Worm (Caenorhabditis elegans): ENCODE data around the gene bmy-1.
A peak's percentile ranks its signal among the peaks of the same experiment; 100 is the strongest.

The bmy-1 gene

DNA sequence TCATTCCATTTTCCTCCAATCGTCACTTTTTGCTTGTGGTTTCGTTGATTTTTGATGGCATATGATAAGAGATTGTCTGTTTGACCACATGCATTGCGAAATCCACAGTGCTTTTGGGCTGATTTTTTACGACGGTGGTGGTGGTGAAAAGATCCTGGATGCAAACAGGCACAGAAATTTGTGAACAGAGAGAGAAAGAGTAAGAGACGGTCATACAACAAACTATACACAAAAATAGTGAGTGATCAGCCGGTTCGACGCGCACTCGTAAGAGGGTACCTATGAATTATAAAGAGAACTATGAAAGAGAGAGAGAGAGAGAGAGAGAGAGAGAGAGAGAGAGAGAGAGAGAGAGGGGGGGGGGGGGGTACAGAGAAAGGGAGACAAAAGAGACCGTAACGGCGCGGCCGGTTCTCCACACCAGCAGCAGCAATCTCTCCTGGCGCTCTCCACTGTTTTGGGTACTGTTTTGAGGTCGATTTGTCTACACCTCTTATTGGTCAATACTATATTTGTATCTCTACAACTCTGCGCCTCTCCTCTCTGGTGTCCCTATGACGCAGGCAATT, 36.7 kb upstream of the bmy-1 start (continued):
- TF ChIP-seq D1046.2 (GFP tag; IDR thresholded peaks at IDR 0.05) (no peak), skn-1 (tag; optimal IDR thresholded peaks at IDR 0.05) (no peak), egl-43 (GFP tag; IDR thresholded peaks at IDR 0.05) (no peak; the same call in 1 of the 2 replicates), mxl-3 (GFP tag; optimal IDR thresholded peaks at IDR 0.05) (peak; percentile 61), mep-1 (tag; optimal IDR thresholded peaks at IDR 0.05) (peak; percentile 69), dmd-9 (GFP tag; IDR thresholded peaks at IDR 0.05) (no peak), lin-38 (GFP tag; IDR thresholded peaks at IDR 0.05) (no peak), lir-3 (tag; optimal IDR thresholded peaks at IDR 0.05) (no peak), spr-3 (GFP tag; optimal IDR thresholded peaks at IDR 0.05) (peak; percentile 26), nhr-11 (tag; optimal IDR thresholded peaks at IDR 0.05) (no peak), ztf-11 (tag; optimal IDR thresholded peaks at IDR 0.05) (no peak), R02D3.7 (tag; optimal IDR thresholded peaks at IDR 0.05) (no peak), ces-1 (GFP tag; optimal IDR thresholded peaks at IDR 0.05) (no peak), ctbp-1 (GFP tag; IDR thresholded peaks at IDR 0.05) (no peak), vab-7 (GFP tag; IDR thresholded peaks at IDR 0.05) (no peak), zip-11 (GFP tag; IDR thresholded peaks at IDR 0.05) (no peak), ceh-44 (GFP tag; IDR thresholded peaks at IDR 0.05) (no peak), nhr-10 (tag; optimal IDR thresholded peaks at IDR 0.05) (no peak), unc-39 (tag; optimal IDR thresholded peaks at IDR 0.05) (no peak), nhr-25 (tag; optimal IDR thresholded peaks at IDR 0.05; ENCODE audit: borderline replicate concordance, insufficient read depth) (peak; percentile 70), php-3 (GFP tag; IDR thresholded peaks at IDR 0.05) (peak; percentile 63; the same call in 1 of the 2 replicates), madf-9 (GFP tag; conservative IDR thresholded peaks at IDR 0.05) (no peak), dpl-1 (GFP tag; optimal IDR thresholded peaks at IDR 0.05) (no peak), Y48G9A.11 (GFP tag; IDR thresholded peaks at IDR 0.05) (no peak), hif-1 (tag; optimal IDR thresholded peaks at IDR 0.05) (peak in 1 of 2 experiments; percentile 46), dve-1 (tag; optimal IDR thresholded peaks at IDR 0.05; ENCODE audit: insufficient read depth) (peak; percentile 66), zfp-3 (GFP tag; conservative IDR thresholded peaks at IDR 0.05) (no peak), fos-1 (tag; optimal IDR thresholded peaks at IDR 0.05) (no peak), pha-4 (GFP tag; IDR thresholded peaks at IDR 0.05) (peak; percentile 91; the same call in 1 of the 2 replicates), pha-4 (tag; optimal IDR thresholded peaks at IDR 0.05) (peak; percentile 43), gei-8 (GFP tag; optimal IDR thresholded peaks at IDR 0.05) (peak; percentile 64), fkh-10 (GFP tag; optimal IDR thresholded peaks at IDR 0.05) (no peak), F10B5.3 (tag; optimal IDR thresholded peaks at IDR 0.05) (peak; percentile 55), nhr-48 (tag; optimal IDR thresholded peaks at IDR 0.05) (peak; percentile 96), daf-8 (GFP tag; IDR thresholded peaks at IDR 0.05) (no peak), madf-5 (GFP tag; IDR thresholded peaks at IDR 0.05) (0 out of 4 replicates have a peak, but pooled peaks of 1 of the 2 experiments have one; percentile 5), nhr-28 (tag; optimal IDR thresholded peaks at IDR 0.05) (peak; percentile 66), mxl-2 (GFP tag; conservative IDR thresholded peaks at IDR 0.05) (no peak), snpc-4 (tag; optimal IDR thresholded peaks at IDR 0.05) (no peak), rbr-2 (tag; optimal IDR thresholded peaks at IDR 0.05) (peak; percentile 42), lin-29 (GFP tag; IDR thresholded peaks at IDR 0.05) (no peak), F26F4.8 (GFP tag; conservative IDR thresholded peaks at IDR 0.05) (no peak), arid-1 (GFP tag; conservative IDR thresholded peaks at IDR 0.05) (no peak), hlh-30 (tag; optimal IDR thresholded peaks at IDR 0.05; ENCODE audit: insufficient read depth) (peak; percentile 65), hlh-11 (tag; optimal IDR thresholded peaks at IDR 0.05) (peak; percentile 94), F49E8.2 (tag; optimal IDR thresholded peaks at IDR 0.05; ENCODE audit: borderline replicate concordance) (no peak), ceh-62 (tag; optimal IDR thresholded peaks at IDR 0.05) (no peak), nhr-102 (tag; optimal IDR thresholded peaks at IDR 0.05) (peak; percentile 82), pqm-1 (tag; optimal IDR thresholded peaks at IDR 0.05) (peak; percentile 67), nhr-237 (tag; optimal IDR thresholded peaks at IDR 0.05) (no peak), dmd-6 (GFP tag; IDR thresholded peaks at IDR 0.05) (peak; percentile 52)

Measured in whole organism, L4 larva.